Worm (Caenorhabditis elegans) whole organism, L1 larva: ENCODE measurements around the gene pifk-1.

Experiments
- F16B12.6 ChIP-seq: fragments of 150-350 bp; optimal IDR thresholded peaks from 2 replicates; lab custom pipeline; 2014; ENCODE audit warnings: missing biosample characterization, missing genetic modification characterization
- blmp-1 ChIP-seq: fragments of 150-350 bp; optimal IDR thresholded peaks from 2 replicates; lab custom pipeline; 2014; ENCODE audit warnings: missing biosample characterization, missing genetic modification characterization
- ceh-82 ChIP-seq, 3 experiments: fragments of 150-350 bp in 1 of 3; sonication (generic microtip) in 2 of 3; optimal IDR thresholded peaks; 2 replicates each; lab custom pipeline; 2014 to 2017; ENCODE audit warnings: missing biosample characterization in 3 of 3, missing genetic modification characterization in 3 of 3
- ceh-88 ChIP-seq: fragments of 200-800 bp; sonication (Bioruptor generic); IDR thresholded peaks from 2 replicates; pipeline ENCODE4 v1.3.6; 2022; ENCODE audit warnings: missing genetic modification characterization, missing compliant biosample characterization
- ces-1 ChIP-seq: fragments of 150-350 bp; optimal IDR thresholded peaks from 2 replicates; lab custom pipeline; 2014; ENCODE audit warnings: missing biosample characterization, missing genetic modification reagents, missing genetic modification characterization
- efl-1 ChIP-seq, 4 experiments: fragments of 150-350 bp; optimal IDR thresholded peaks in 3 of 4; peaks in 1 of 4; 1 replicate in 1 of 4; 2 replicates in 3 of 4; lab custom pipeline; 2014; ENCODE audit warnings: missing biosample characterization in 2 of 4, missing genetic modification characterization in 2 of 4, missing genetic modification reagents in 2 of 4
- elt-2 ChIP-seq: sonication (generic microtip); optimal IDR thresholded peaks from 2 replicates; lab custom pipeline; 2016; ENCODE audit warnings: missing genetic modification characterization, mild to moderate bottlenecking, inconsistent platforms, missing compliant biosample characterization, missing genetic modification reagents
- ets-5 ChIP-seq: fragments of 200-800 bp; sonication (Bioruptor generic); IDR thresholded peaks from 2 replicates; pipeline ENCODE4 v1.3.6; 2022; ENCODE audit warnings: missing genetic modification characterization, missing compliant biosample characterization
- fkh-10 ChIP-seq: sonication (generic microtip); optimal IDR thresholded peaks from 2 replicates; lab custom pipeline; 2017; ENCODE audit warnings: missing biosample characterization, missing genetic modification reagents, missing genetic modification characterization
- fkh-8 ChIP-seq: sonication (generic microtip); optimal IDR thresholded peaks from 2 replicates; lab custom pipeline; 2016; ENCODE audit warnings: mild to moderate bottlenecking, missing genetic modification characterization, missing compliant biosample characterization
- fos-1 ChIP-seq: fragments of 150-350 bp; optimal IDR thresholded peaks from 2 replicates; lab custom pipeline; 2014; ENCODE audit warnings: missing biosample characterization, missing genetic modification characterization
- isw-1 ChIP-seq: fragments of 200-800 bp; sonication (Bioruptor generic); IDR thresholded peaks from 2 replicates; pipeline ENCODE4 v1.3.6; 2022; ENCODE audit warnings: missing genetic modification characterization, missing compliant biosample characterization
- jun-1 ChIP-seq: fragments of 150-350 bp; optimal IDR thresholded peaks from 2 replicates; lab custom pipeline; 2014; ENCODE audit warnings: missing biosample characterization, missing genetic modification reagents, missing genetic modification characterization
- lin-14 ChIP-seq: fragments of 200-800 bp; sonication (Bioruptor generic); optimal IDR thresholded peaks from 2 replicates; lab custom pipeline; 2018; ENCODE audit warnings: mild to moderate bottlenecking, missing genetic modification characterization, moderate library complexity, missing compliant biosample characterization
- lin-35 ChIP-seq, 2 experiments: fragments of 150-350 bp; optimal IDR thresholded peaks; 2 replicates each; lab custom pipeline; 2014; ENCODE audit warnings: missing biosample characterization in 2 of 2, missing genetic modification characterization in 2 of 2, missing genetic modification reagents in 2 of 2
- lsy-2 ChIP-seq, 2 experiments: fragments of 150-350 bp; optimal IDR thresholded peaks; 2 replicates each; lab custom pipeline; 2014; ENCODE audit warnings: missing biosample characterization in 2 of 2, missing genetic modification characterization in 2 of 2
- mef-2 ChIP-seq: fragments of 150-350 bp; optimal IDR thresholded peaks from 2 replicates; lab custom pipeline; 2014; ENCODE audit warnings: missing biosample characterization, missing genetic modification characterization
- mep-1 ChIP-seq: fragments of 150-350 bp; optimal IDR thresholded peaks from 2 replicates; lab custom pipeline; 2014; ENCODE audit warnings: missing biosample characterization, missing genetic modification characterization
- nhr-19 ChIP-seq: fragments of 200-800 bp; sonication (Bioruptor generic); conservative IDR thresholded peaks from 2 replicates; pipeline ENCODE4 v1.3.6; 2022; ENCODE audit warnings: missing genetic modification characterization, missing compliant biosample characterization
- nhr-20 ChIP-seq: sonication (generic microtip); optimal IDR thresholded peaks from 2 replicates; lab custom pipeline; 2016; ENCODE audit warnings: mild to moderate bottlenecking, missing genetic modification characterization, missing compliant biosample characterization
- nhr-47 ChIP-seq: sonication (generic microtip); optimal IDR thresholded peaks from 2 replicates; lab custom pipeline; 2016; ENCODE audit warnings: mild to moderate bottlenecking, missing genetic modification characterization, moderate library complexity, missing compliant biosample characterization
- nhr-85 ChIP-seq: sonication (generic microtip); peaks from one replicate; lab custom pipeline; 2016; ENCODE audit warnings: missing genetic modification characterization, inconsistent platforms, missing compliant biosample characterization
- pag-3 ChIP-seq: sonication (generic microtip); optimal IDR thresholded peaks from 2 replicates; lab custom pipeline; 2017; ENCODE audit warnings: missing genetic modification characterization, mild to moderate bottlenecking, missing compliant biosample characterization, antibody characterized with exemption, borderline replicate concordance; ENCODE audit not compliant: insufficient read depth
- rnt-1 ChIP-seq: sonication (generic microtip); optimal IDR thresholded peaks from 2 replicates; lab custom pipeline; 2016; ENCODE audit warnings: mild to moderate bottlenecking, missing genetic modification characterization, moderate library complexity, missing compliant biosample characterization
- snu-23 ChIP-seq: sonication (generic microtip); optimal IDR thresholded peaks from 2 replicates; lab custom pipeline; 2016; ENCODE audit warnings: missing genetic modification characterization, missing compliant biosample characterization
- sox-4 ChIP-seq: sonication (generic microtip); optimal IDR thresholded peaks from 2 replicates; lab custom pipeline; 2016; ENCODE audit warnings: missing genetic modification characterization, missing compliant biosample characterization
- sptf-1 ChIP-seq: fragments of 150-350 bp; optimal IDR thresholded peaks from 2 replicates; lab custom pipeline; 2014; ENCODE audit warnings: missing biosample characterization, missing genetic modification characterization
- swsn-7 ChIP-seq: sonication (generic microtip); optimal IDR thresholded peaks from 2 replicates; lab custom pipeline; 2016; ENCODE audit warnings: missing genetic modification characterization, missing compliant biosample characterization
- unc-130 ChIP-seq: fragments of 150-350 bp; optimal IDR thresholded peaks from 2 replicates; lab custom pipeline; 2017; ENCODE audit warnings: missing biosample characterization, missing genetic modification characterization, inconsistent platforms
- zag-1 ChIP-seq: fragments of 150-350 bp; optimal IDR thresholded peaks from 2 replicates; lab custom pipeline; 2014; ENCODE audit warnings: missing biosample characterization, missing genetic modification characterization
- zip-4 ChIP-seq: fragments of 200-800 bp; sonication (Bioruptor generic); optimal IDR thresholded peaks from 2 replicates; lab custom pipeline; 2018; ENCODE audit warnings: mild to moderate bottlenecking, missing genetic modification characterization, moderate library complexity, missing compliant biosample characterization

The pifk-1 gene

ce11 chrX:873634-874033, 50.7 kb downstream of the pifk-1 start:
- TF ChIP-seq elt-2 (tag; lab: Kevin White, UChicago), result no peak
- TF ChIP-seq mep-1 (tag; lab: Kevin White, UChicago), result no peak
- TF ChIP-seq pag-3 (tag; lab: Kevin White, UChicago), result no peak
- TF ChIP-seq mef-2 (tag; lab: Kevin White, UChicago), result no peak

- TF ChIP-seq zag-1 (no peak), sox-4 (tag; lab: Kevin White, UChicago) (no peak), nhr-20 (tag; lab: Kevin White, UChicago) (no peak), ceh-88 (GFP tag; lab: Robert Waterston, UW) (no peak), blmp-1 (tag; lab: Kevin White, UChicago) (no peak), F16B12.6 (tag; lab: Kevin White, UChicago) (no peak), elt-2 (tag; lab: Kevin White, UChicago) (peak; percentile 1), fkh-10 (no peak)
Measured at ce11 chrX:871957-872715, 52.2 kb downstream of the pifk-1 start, which contains the start of gene F56F10.1. Gene F56F10.1 (plus strand): TSS chrX:872603.

ce11 chrX:871020-871419, 53.3 kb downstream of the pifk-1 start, which contains the start of gene lgl-1:
Gene lgl-1 (minus strand): TSS chrX:871089.
- TF ChIP-seq snu-23 (peak; percentile 45), efl-1 (optimal IDR thresholded peaks at IDR 0.05; lab: Kevin White, UChicago) (peak; percentile 16 to 45), efl-1 (GFP tag; optimal IDR thresholded peaks at IDR 0.05 in 1 of 2; lab: Kevin White, UChicago) (no peak), ets-5 (GFP tag; lab: Robert Waterston, UW) (no peak), fkh-8 (tag; lab: Kevin White, UChicago) (peak; percentile 20), blmp-1 (tag; lab: Kevin White, UChicago) (peak; percentile 51), nhr-19 (GFP tag; lab: Robert Waterston, UW) (0 out of 2 replicates have a peak, but pooled peaks have one; percentile 6), ceh-88 (GFP tag; lab: Robert Waterston, UW) (no peak), isw-1 (0 out of 2 replicates have a peak, but pooled peaks have one; percentile 6), lsy-2 (tag; optimal IDR thresholded peaks at IDR 0.05; lab: Kevin White, UChicago) (peak in 1 of 2 experiments; percentile 11), jun-1 (peak; percentile 64), ceh-82 (tag; optimal IDR thresholded peaks at IDR 0.05; lab: Kevin White, UChicago) (peak in 2 of 3 experiments; percentile 19 to 54), swsn-7 (tag; lab: Kevin White, UChicago) (peak; percentile 8), lin-35 (GFP tag; optimal IDR thresholded peaks at IDR 0.05; lab: Kevin White, UChicago) (peak; percentile 16 to 32), zip-4 (GFP tag; lab: Kevin White, UChicago) (peak; percentile 29), nhr-20 (tag; lab: Kevin White, UChicago) (peak; percentile 6), rnt-1 (peak; percentile 5), nhr-47 (tag; lab: Kevin White, UChicago) (peak; percentile 27), zag-1 (no peak), lin-14 (peak; percentile 86), ces-1 (no peak), mep-1 (tag; lab: Kevin White, UChicago) (peak; percentile 40), nhr-85 (peak; percentile 75), fos-1 (tag; lab: Kevin White, UChicago) (peak; percentile 22), unc-130 (no peak), sptf-1 (tag; lab: Kevin White, UChicago) (no peak)
